Worm (Caenorhabditis elegans) whole organism, mixed stage, embryonic: ENCODE measurements around the gene srlf-2.

Experiments
- M03D4.4 ChIP-seq: sonication (generic microtip); optimal IDR thresholded peaks from 2 replicates; lab custom pipeline; 2017; ENCODE audit warnings: mild to moderate bottlenecking, missing genetic modification characterization, missing compliant biosample characterization
- drap-1 ChIP-seq: fragments of 200-800 bp; sonication (Bioruptor generic); optimal IDR thresholded peaks from 3 replicates; lab custom pipeline; 2018; ENCODE audit warnings: mild to moderate bottlenecking, missing genetic modification characterization, missing compliant biosample characterization
- elt-1 ChIP-seq: sonication (generic microtip); optimal IDR thresholded peaks from 2 replicates; lab custom pipeline; 2017; ENCODE audit warnings: missing genetic modification characterization, mild to moderate bottlenecking, missing compliant biosample characterization, antibody characterized with exemption, moderate library complexity, borderline replicate concordance; ENCODE audit not compliant: insufficient read depth
- elt-3 ChIP-seq: fragments of 150-350 bp; optimal IDR thresholded peaks from 2 replicates; lab custom pipeline; 2014; ENCODE audit warnings: missing biosample characterization, missing genetic modification characterization
- lin-13 ChIP-seq: fragments of 150-350 bp; optimal IDR thresholded peaks from 2 replicates; lab custom pipeline; 2014; ENCODE audit warnings: missing biosample characterization, missing genetic modification characterization
- nhr-12 ChIP-seq: fragments of 150-350 bp; optimal IDR thresholded peaks from 2 replicates; lab custom pipeline; 2014; ENCODE audit warnings: missing biosample characterization, missing genetic modification characterization
- pha-4 ChIP-seq: fragments of 150-350 bp; optimal IDR thresholded peaks from 2 replicates; lab custom pipeline; 2018; ENCODE audit warnings: missing biosample characterization, missing genetic modification reagents, missing genetic modification characterization
- unc-62 ChIP-seq: fragments of 150-350 bp; optimal IDR thresholded peaks from 2 replicates; lab custom pipeline; 2014; ENCODE audit warnings: missing biosample characterization, missing genetic modification reagents, missing genetic modification characterization

- TF ChIP-seq elt-1 (tag; lab: Kevin White, UChicago) (no peak), M03D4.4 (tag; lab: Kevin White, UChicago) (no peak), elt-3 (tag; lab: Kevin White, UChicago) (no peak), pha-4 (tag; lab: Kevin White, UChicago) (no peak), lin-13 (no peak), nhr-12 (tag; lab: Kevin White, UChicago) (no peak), drap-1 (no peak), unc-62 (no peak)
These were observed 11.4 kb downstream of the srlf-2 start, which contains the start of gene C28C12.1 for ce11 chrIV:8501382-8501781.
